Worm (Caenorhabditis elegans) whole organism, L3 larva: ENCODE data around the gene F52C9.5.
A peak's percentile ranks its signal among the peaks of the same experiment; 100 is the strongest.

Source experiments
- aly-2 ChIP-seq: fragments of 150-350 bp; optimal IDR thresholded peaks from 2 replicates; lab custom pipeline; 2014; ENCODE audit warnings: missing biosample characterization, missing genetic modification characterization
- ama-1 ChIP-seq: fragments of 150-350 bp; optimal IDR thresholded peaks from 2 replicates; lab custom pipeline; 2018
- ceh-16 ChIP-seq: sonication (generic microtip); optimal IDR thresholded peaks from 2 replicates; lab custom pipeline; 2017; ENCODE audit warnings: missing biosample characterization, missing genetic modification characterization
- ceh-28 ChIP-seq: fragments of 150-350 bp; optimal IDR thresholded peaks from 2 replicates; lab custom pipeline; 2014; ENCODE audit warnings: missing biosample characterization, missing genetic modification reagents, missing genetic modification characterization
- ceh-82 ChIP-seq: fragments of 150-350 bp; optimal IDR thresholded peaks from 2 replicates; lab custom pipeline; 2014; ENCODE audit warnings: missing biosample characterization, missing genetic modification characterization
- ceh-9 ChIP-seq: sonication (generic microtip); optimal IDR thresholded peaks from 2 replicates; lab custom pipeline; 2018; ENCODE audit warnings: missing biosample characterization, missing genetic modification characterization
- egl-27 ChIP-seq: sonication (generic microtip); optimal IDR thresholded peaks from 4 replicates; lab custom pipeline; 2017; ENCODE audit warnings: missing biosample characterization, missing genetic modification reagents, missing genetic modification characterization
- egl-5 ChIP-seq: fragments of 150-350 bp; optimal IDR thresholded peaks from 2 replicates; lab custom pipeline; 2017; ENCODE audit warnings: missing biosample characterization, missing genetic modification reagents, missing genetic modification characterization, inconsistent platforms
- elt-1 ChIP-seq: fragments of 150-350 bp; optimal IDR thresholded peaks from 2 replicates; lab custom pipeline; 2014; ENCODE audit warnings: missing biosample characterization, missing genetic modification characterization
- elt-2 ChIP-seq: sonication (generic microtip); optimal IDR thresholded peaks from 2 replicates; lab custom pipeline; 2016; ENCODE audit warnings: missing genetic modification reagents, mild to moderate bottlenecking, missing genetic modification characterization, missing compliant biosample characterization
- elt-3 ChIP-seq, 3 experiments: fragments of 150-350 bp in 1 of 3; sonication (generic microtip) in 2 of 3; optimal IDR thresholded peaks; 2 replicates in 2 of 3; 4 replicates in 1 of 3; lab custom pipeline; 2014 to 2017; ENCODE audit warnings: missing biosample characterization in 3 of 3, missing genetic modification characterization in 3 of 3
- fkh-2 ChIP-seq: fragments of 150-350 bp; optimal IDR thresholded peaks from 2 replicates; lab custom pipeline; 2014; ENCODE audit warnings: missing biosample characterization, missing genetic modification reagents, missing genetic modification characterization
- fos-1 ChIP-seq: fragments of 150-350 bp; optimal IDR thresholded peaks from 2 replicates; lab custom pipeline; 2014; ENCODE audit warnings: missing biosample characterization, missing genetic modification characterization
- jun-1 ChIP-seq: fragments of 150-350 bp; optimal IDR thresholded peaks from 2 replicates; lab custom pipeline; 2014; ENCODE audit warnings: missing biosample characterization, missing genetic modification reagents, missing genetic modification characterization
- lin-15B ChIP-seq: fragments of 150-350 bp; optimal IDR thresholded peaks from 2 replicates; lab custom pipeline; 2014; ENCODE audit warnings: missing biosample characterization, missing genetic modification characterization
- lin-39 ChIP-seq: fragments of 150-350 bp; optimal IDR thresholded peaks from 2 replicates; lab custom pipeline; 2018; ENCODE audit warnings: missing biosample characterization, missing genetic modification reagents, missing genetic modification characterization
- mdl-1 ChIP-seq: fragments of 150-350 bp; optimal IDR thresholded peaks from 2 replicates; lab custom pipeline; 2014; ENCODE audit warnings: missing biosample characterization, missing genetic modification characterization
- mml-1 ChIP-seq: fragments of 150-350 bp; sonication (generic microtip); optimal IDR thresholded peaks from 3 replicates; lab custom pipeline; 2014; ENCODE audit warnings: missing biosample characterization, missing genetic modification characterization
- nfya-1 ChIP-seq: sonication (generic microtip); optimal IDR thresholded peaks from 2 replicates; lab custom pipeline; 2017; ENCODE audit warnings: missing genetic modification characterization, mild to moderate bottlenecking, missing compliant biosample characterization, antibody characterized with exemption, moderate library complexity; ENCODE audit not compliant: insufficient read depth
- nhr-11 ChIP-seq: fragments of 150-350 bp; optimal IDR thresholded peaks from 2 replicates; lab custom pipeline; 2014; ENCODE audit warnings: missing biosample characterization, missing genetic modification characterization
- nhr-12 ChIP-seq: fragments of 150-350 bp; optimal IDR thresholded peaks from 2 replicates; lab custom pipeline; 2014; ENCODE audit warnings: missing biosample characterization, missing genetic modification characterization
- nhr-23 ChIP-seq: fragments of 150-350 bp; optimal IDR thresholded peaks from 2 replicates; lab custom pipeline; 2014; ENCODE audit warnings: missing biosample characterization, missing genetic modification reagents, missing genetic modification characterization
- nhr-237 ChIP-seq: fragments of 150-350 bp; optimal IDR thresholded peaks from 2 replicates; lab custom pipeline; 2014; ENCODE audit warnings: missing biosample characterization, missing genetic modification characterization
- nhr-25 ChIP-seq: sonication (generic microtip); optimal IDR thresholded peaks from 2 replicates; lab custom pipeline; 2017; ENCODE audit warnings: missing biosample characterization, missing genetic modification characterization
- nhr-28 ChIP-seq: fragments of 150-350 bp; optimal IDR thresholded peaks from 2 replicates; lab custom pipeline; 2014; ENCODE audit warnings: missing biosample characterization, missing genetic modification characterization
- nhr-43 ChIP-seq: sonication (generic microtip); optimal IDR thresholded peaks from 2 replicates; lab custom pipeline; 2016; ENCODE audit warnings: mild to moderate bottlenecking, missing genetic modification characterization, missing compliant biosample characterization; ENCODE audit not compliant: poor library complexity, severe bottlenecking
- nhr-67 ChIP-seq: fragments of 150-350 bp; optimal IDR thresholded peaks from 2 replicates; lab custom pipeline; 2014; ENCODE audit warnings: missing biosample characterization, missing genetic modification characterization
- nhr-76 ChIP-seq: fragments of 150-350 bp; sonication (generic microtip); optimal IDR thresholded peaks from 5 replicates; lab custom pipeline; 2014; ENCODE audit warnings: missing biosample characterization, missing genetic modification characterization
- nhr-77 ChIP-seq: fragments of 150-350 bp; optimal IDR thresholded peaks from 2 replicates; lab custom pipeline; 2014; ENCODE audit warnings: missing biosample characterization, missing genetic modification characterization
- pqm-1 ChIP-seq: fragments of 150-350 bp; optimal IDR thresholded peaks from 2 replicates; lab custom pipeline; 2017; ENCODE audit warnings: missing biosample characterization, missing genetic modification characterization, inconsistent platforms
- sea-2 ChIP-seq: fragments of 150-350 bp; sonication (generic microtip); optimal IDR thresholded peaks from 4 replicates; lab custom pipeline; 2014; ENCODE audit warnings: missing biosample characterization, missing genetic modification reagents, missing genetic modification characterization
- skn-1 ChIP-seq: fragments of 150-350 bp; optimal IDR thresholded peaks from 2 replicates; lab custom pipeline; 2014; ENCODE audit warnings: missing biosample characterization, missing genetic modification characterization
- snpc-4 ChIP-seq: fragments of 150-350 bp; optimal IDR thresholded peaks from 2 replicates; lab custom pipeline; 2014; ENCODE audit warnings: missing biosample characterization, missing genetic modification characterization
- tbx-2 ChIP-seq: sonication (generic microtip); optimal IDR thresholded peaks from 2 replicates; lab custom pipeline; 2016; ENCODE audit warnings: mild to moderate bottlenecking, missing genetic modification characterization, missing compliant biosample characterization
- unc-39 ChIP-seq: sonication (generic microtip); optimal IDR thresholded peaks from 4 replicates; lab custom pipeline; 2017; ENCODE audit warnings: missing biosample characterization, missing genetic modification characterization
- unc-62 ChIP-seq: fragments of 150-350 bp; sonication (generic microtip); optimal IDR thresholded peaks from 4 replicates; lab custom pipeline; 2014; ENCODE audit warnings: missing biosample characterization, missing genetic modification reagents, missing genetic modification characterization
- zag-1 ChIP-seq: fragments of 150-350 bp; optimal IDR thresholded peaks from 2 replicates; lab custom pipeline; 2014; ENCODE audit warnings: missing biosample characterization, missing genetic modification characterization
- ztf-11 ChIP-seq: fragments of 150-350 bp; optimal IDR thresholded peaks from 2 replicates; lab custom pipeline; 2014; ENCODE audit warnings: missing biosample characterization, missing genetic modification characterization

F52C9.5 gene

DNA sequence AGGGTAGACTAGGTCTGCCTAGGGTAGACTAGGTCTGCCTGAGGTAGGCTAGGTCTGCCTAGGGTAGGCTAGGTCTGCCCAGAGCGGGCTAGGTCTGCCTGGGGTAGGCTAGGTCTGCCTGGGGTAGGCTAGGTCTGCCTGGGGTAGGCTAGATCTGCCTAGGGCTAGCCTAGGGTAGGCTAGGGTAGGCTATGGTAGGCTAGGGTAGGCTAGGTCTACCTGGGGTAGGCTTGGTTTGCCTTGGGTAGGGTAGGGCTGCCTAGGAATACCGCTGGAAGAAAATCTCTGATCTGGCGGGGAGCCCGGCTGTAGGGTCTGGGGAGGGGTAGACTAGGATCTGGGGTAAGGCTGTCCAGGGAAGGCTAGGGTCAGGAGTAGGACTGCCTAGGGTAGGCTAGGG lies 16.5 kb upstream of the F52C9.5 start:
- no peak for TF ChIP-seq lin-15B (tag; lab: Kevin White, UChicago)
- no peak for TF ChIP-seq nhr-25 (tag; lab: Kevin White, UChicago)
- TF ChIP-seq jun-1 (tag; lab: Kevin White, UChicago), result no peak
- no peak for TF ChIP-seq zag-1 (tag; lab: Kevin White, UChicago)
- TF ChIP-seq fos-1, result no peak
- no peak for TF ChIP-seq elt-3 (tag; optimal IDR thresholded peaks at IDR 0.05; lab: Kevin White, UChicago)
- TF ChIP-seq elt-2, result no peak
- no peak for TF ChIP-seq nhr-77 (tag; lab: Kevin White, UChicago)
- TF ChIP-seq skn-1 (tag; lab: Kevin White, UChicago), result no peak
- TF ChIP-seq nhr-11 (tag; lab: Kevin White, UChicago), result no peak
- no peak for TF ChIP-seq nhr-43 (tag; lab: Kevin White, UChicago)
- TF ChIP-seq nhr-23 (tag; lab: Kevin White, UChicago), result no peak

DNA sequence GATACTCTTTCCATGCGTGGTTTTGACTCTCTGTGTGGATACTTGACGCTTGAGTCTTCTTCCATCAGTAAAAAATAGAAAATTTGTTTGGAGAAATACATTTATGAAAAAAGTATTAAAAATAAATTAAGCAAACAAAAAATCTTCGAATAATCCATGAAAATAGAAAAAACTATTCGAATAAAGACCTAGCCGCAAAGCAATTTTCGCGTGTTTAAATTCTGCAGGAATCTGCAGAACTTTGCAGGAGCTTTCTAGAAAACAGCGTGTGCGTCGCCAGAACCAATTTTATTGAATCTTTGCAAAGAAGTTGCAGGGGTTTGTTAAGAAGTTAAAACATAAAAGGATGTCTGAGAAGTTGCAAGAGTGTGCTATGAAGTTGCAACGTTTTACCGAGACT lies 15.8 kb upstream of the F52C9.5 start, which contains the start of gene ZC395.11:
ZC395.11 (minus strand) TSS at position 101 of the 400 bp plus-strand sequence.
- TF ChIP-seq mdl-1 (tag; lab: Kevin White, UChicago), result no peak
- TF ChIP-seq ama-1 (lab: Kevin White, UChicago), result no peak
- no peak for TF ChIP-seq unc-39 (tag; lab: Kevin White, UChicago)
- TF ChIP-seq nhr-11 (tag; lab: Kevin White, UChicago), result no peak
- no peak for TF ChIP-seq jun-1 (tag; lab: Kevin White, UChicago)
- TF ChIP-seq, all 47 proteins: peak for 0

DNA sequence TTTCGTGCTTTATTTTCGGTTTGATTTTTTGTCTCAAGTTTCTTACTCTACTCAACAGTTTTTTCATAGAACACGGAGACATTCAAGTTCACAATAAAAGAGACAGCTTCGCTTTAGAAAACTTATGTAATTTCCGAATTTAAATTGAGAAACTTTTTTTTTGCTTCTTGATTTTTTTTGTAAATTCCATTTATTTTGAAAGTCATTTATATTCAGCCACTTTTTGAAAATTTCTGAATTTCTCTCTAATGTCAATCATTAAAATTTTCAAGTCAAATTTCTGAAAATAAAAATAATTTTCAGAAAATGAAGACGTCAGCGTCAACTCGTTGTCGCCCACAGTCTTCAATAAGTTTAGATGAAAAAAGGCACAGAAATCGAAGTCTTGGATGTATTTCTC lies 14.1 kb upstream of the F52C9.5 start, which contains the start of gene T15B12.1:
T15B12.1 (plus strand) TSS at position 301 of the 400 bp plus-strand sequence.
- TF ChIP-seq elt-1 (tag; lab: Kevin White, UChicago) (no peak), nhr-237 (tag; lab: Kevin White, UChicago) (no peak), egl-5 (no peak), nhr-23 (tag; lab: Kevin White, UChicago) (no peak)

DNA sequence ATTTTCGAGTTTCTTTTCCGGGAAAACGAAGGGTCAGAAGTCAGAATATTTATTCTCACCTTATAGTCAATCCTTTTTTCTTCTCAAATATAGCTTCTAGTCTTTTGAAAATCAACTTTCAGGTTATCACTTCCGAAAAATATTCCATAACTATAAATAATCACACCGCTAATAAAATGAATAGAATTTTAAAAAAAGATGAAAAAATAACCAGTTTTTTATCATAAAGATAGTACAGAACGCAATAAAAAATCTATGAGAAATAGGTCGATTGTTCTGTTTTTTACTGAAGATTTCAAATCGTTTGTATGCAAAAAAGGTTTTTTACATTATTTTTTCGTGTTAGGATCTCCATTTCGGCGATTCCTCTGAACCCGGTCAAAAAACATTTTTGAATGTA lies 11.8 kb upstream of the F52C9.5 start:
- TF ChIP-seq nfya-1 (no peak), nhr-237 (tag; lab: Kevin White, UChicago) (no peak), nhr-11 (tag; lab: Kevin White, UChicago) (no peak), nhr-23 (tag; lab: Kevin White, UChicago) (no peak), lin-15B (tag; lab: Kevin White, UChicago) (no peak), tbx-2 (no peak), nhr-77 (tag; lab: Kevin White, UChicago) (no peak), lin-39 (tag; lab: Kevin White, UChicago) (no peak), mdl-1 (tag; lab: Kevin White, UChicago) (no peak), ceh-82 (tag; lab: Kevin White, UChicago) (no peak), unc-62 (GFP tag; lab: Kevin White, UChicago) (no peak), egl-5 (no peak)

DNA sequence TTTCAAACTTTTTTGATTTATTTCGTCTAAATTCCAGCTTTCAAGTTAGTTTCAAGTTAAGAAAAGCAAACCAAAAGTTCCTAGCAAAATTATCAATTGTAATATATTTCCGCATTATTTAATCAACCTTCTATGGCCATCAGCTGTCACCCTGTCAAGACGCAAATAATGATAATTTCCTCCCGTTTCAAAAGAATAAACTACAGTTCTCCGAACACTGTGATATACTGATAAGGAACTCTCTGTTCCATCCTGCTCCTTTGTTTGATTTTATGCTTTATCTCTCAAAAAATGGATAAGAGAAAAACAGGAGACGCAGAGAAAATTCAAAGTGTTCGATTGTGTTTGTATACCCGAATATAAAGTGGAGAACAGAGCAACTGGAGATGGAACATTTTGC lies 10.7 kb upstream of the F52C9.5 start:
- TF ChIP-seq elt-2, result peak; percentile 89
- peak; percentile 77 for TF ChIP-seq pqm-1 (tag; lab: Kevin White, UChicago)
- TF ChIP-seq egl-27 (tag; lab: Kevin White, UChicago), result no peak

DNA sequence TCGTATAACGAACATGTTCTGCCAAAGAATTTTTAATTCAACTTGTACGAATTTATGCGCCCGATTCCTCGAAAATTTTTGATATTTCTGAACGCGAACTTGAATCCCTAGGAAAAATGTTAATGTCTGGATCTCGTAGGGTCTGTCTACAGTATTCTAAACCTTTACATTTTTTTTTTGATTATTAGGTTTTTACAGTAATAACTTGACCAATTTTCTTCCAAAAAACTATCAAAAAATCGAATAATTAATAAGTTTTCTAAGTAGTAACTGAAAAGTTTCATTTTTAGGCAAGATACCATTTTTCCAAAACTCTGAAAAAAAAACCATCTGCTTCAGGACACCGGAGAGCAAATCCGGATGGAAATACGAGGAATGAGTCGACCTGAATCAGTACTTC lies 7.7 kb upstream of the F52C9.5 start:
- TF ChIP-seq unc-39 (tag; lab: Kevin White, UChicago), result no peak
- no peak for TF ChIP-seq nhr-12 (tag; lab: Kevin White, UChicago)
- no peak for TF ChIP-seq fkh-2 (tag; lab: Kevin White, UChicago)
- no peak for TF ChIP-seq elt-1 (tag; lab: Kevin White, UChicago)
- no peak for TF ChIP-seq ceh-9 (tag; lab: Kevin White, UChicago)
- no peak for TF ChIP-seq aly-2 (tag; lab: Kevin White, UChicago)
- TF ChIP-seq, all 47 proteins: peak for 0

DNA sequence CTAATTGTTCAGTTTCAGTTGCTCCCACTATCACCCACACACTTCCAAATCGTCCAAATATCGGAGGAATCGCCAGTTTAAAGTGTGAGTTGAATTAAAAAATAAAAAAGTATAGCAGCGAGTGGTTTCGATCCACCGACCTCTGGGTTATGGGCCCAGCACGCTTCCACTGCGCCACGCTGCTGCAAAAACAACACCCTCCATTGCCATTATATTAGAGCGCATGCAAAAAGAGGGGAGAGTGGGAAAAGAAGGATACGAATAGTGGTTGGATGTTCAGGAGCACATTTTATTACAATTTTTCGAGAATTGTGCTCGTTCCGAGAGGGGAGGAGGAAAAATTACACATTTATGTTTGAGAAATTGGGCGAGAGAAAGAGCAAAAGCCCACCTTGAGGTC lies 7.2 kb upstream of the F52C9.5 start:
- TF ChIP-seq nhr-28 (tag; lab: Kevin White, UChicago) (no peak), sea-2 (GFP tag; lab: Kevin White, UChicago) (no peak), aly-2 (tag; lab: Kevin White, UChicago) (no peak), ceh-28 (tag; lab: Kevin White, UChicago) (no peak), nhr-12 (tag; lab: Kevin White, UChicago) (no peak), nhr-237 (tag; lab: Kevin White, UChicago) (no peak), mdl-1 (tag; lab: Kevin White, UChicago) (no peak), nhr-76 (tag; lab: Kevin White, UChicago) (no peak), nhr-43 (tag; lab: Kevin White, UChicago) (peak; percentile 14), ceh-16 (tag; lab: Kevin White, UChicago) (no peak), jun-1 (tag; lab: Kevin White, UChicago) (no peak), elt-1 (tag; lab: Kevin White, UChicago) (no peak), ztf-11 (tag; lab: Kevin White, UChicago) (no peak), snpc-4 (tag; lab: Kevin White, UChicago) (no peak), elt-3 (tag; optimal IDR thresholded peaks at IDR 0.05; lab: Kevin White, UChicago) (no peak), unc-39 (tag; lab: Kevin White, UChicago) (no peak), ceh-9 (tag; lab: Kevin White, UChicago) (no peak), nhr-77 (tag; lab: Kevin White, UChicago) (no peak), tbx-2 (peak; percentile 40), pqm-1 (tag; lab: Kevin White, UChicago) (peak; percentile 9), nhr-67 (tag; lab: Kevin White, UChicago) (no peak), mml-1 (tag; lab: Kevin White, UChicago) (no peak), lin-39 (tag; lab: Kevin White, UChicago) (peak; percentile 46), nhr-11 (tag; lab: Kevin White, UChicago) (no peak)
